Fruit fly (Drosophila melanogaster) whole organism, embryonic: ENCODE results near the gene CG44405.

Experiments used
- Abd-B ChIP-seq: fragments of 200-800 bp; sonication (Bioruptor generic); optimal IDR thresholded peaks from 2 replicates; lab custom pipeline; 2018; ENCODE audit warnings: missing biosample characterization, mild to moderate bottlenecking, missing genetic modification characterization, moderate library complexity
- CG11696 ChIP-seq: fragments of 200-800 bp; sonication (Bioruptor generic); IDR thresholded peaks from 2 replicates; pipeline ENCODE4 v1.3.6; 2022; ENCODE audit warnings: missing biosample characterization, missing genetic modification characterization
- CG12071 ChIP-seq: fragments of 200-800 bp; sonication (Bioruptor generic); optimal IDR thresholded peaks from 3 replicates; lab custom pipeline; 2018; ENCODE audit warnings: missing biosample characterization, mild to moderate bottlenecking, missing genetic modification characterization
- CG12104 ChIP-seq: fragments of 200-800 bp; sonication (Bioruptor generic); optimal IDR thresholded peaks from 3 replicates; lab custom pipeline; 2016; ENCODE audit warnings: missing biosample characterization, missing genetic modification characterization
- CG12299 ChIP-seq: fragments of 200-800 bp; sonication (Bioruptor generic); optimal IDR thresholded peaks from 2 replicates; lab custom pipeline; 2018; ENCODE audit warnings: missing biosample characterization, mild to moderate bottlenecking, missing genetic modification characterization
- CG30403 ChIP-seq: fragments of 200-800 bp; sonication (Bioruptor generic); optimal IDR thresholded peaks from 3 replicates; lab custom pipeline; 2016; ENCODE audit warnings: missing biosample characterization, missing genetic modification characterization
- CG3163 ChIP-seq: fragments of 200-800 bp; sonication (Bioruptor generic); optimal IDR thresholded peaks from 3 replicates; lab custom pipeline; 2016; ENCODE audit warnings: missing biosample characterization, missing genetic modification characterization
- CG34422 ChIP-seq: fragments of 200-800 bp; sonication (Bioruptor generic); IDR thresholded peaks from 3 replicates; pipeline ENCODE4 v1.3.6; 2022; ENCODE audit warnings: missing biosample characterization, missing genetic modification characterization
- CG4328 ChIP-seq: fragments of 200-800 bp; sonication (Bioruptor generic); optimal IDR thresholded peaks from 3 replicates; lab custom pipeline; 2017; ENCODE audit warnings: missing biosample characterization, missing genetic modification reagents, missing genetic modification characterization
- CG4820 ChIP-seq: fragments of 200-800 bp; sonication (Bioruptor generic); optimal IDR thresholded peaks from 3 replicates; lab custom pipeline; 2016; ENCODE audit warnings: missing biosample characterization, missing genetic modification characterization
- CG4854 ChIP-seq: fragments of 200-800 bp; sonication (Bioruptor generic); optimal IDR thresholded peaks from 2 replicates; lab custom pipeline; 2016; ENCODE audit warnings: missing biosample characterization, missing genetic modification characterization, inconsistent platforms
- CG6175 ChIP-seq: fragments of 200-800 bp; sonication (Bioruptor generic); IDR thresholded peaks from 3 replicates; pipeline ENCODE4 v1.3.6; 2022; ENCODE audit warnings: missing biosample characterization, missing genetic modification characterization
- CG6272 ChIP-seq: fragments of 200-800 bp; sonication (Bioruptor generic); IDR thresholded peaks from 2 replicates; pipeline ENCODE4 v1.3.6; 2022; ENCODE audit warnings: missing biosample characterization, missing genetic modification characterization
- CG6683 ChIP-seq: fragments of 200-800 bp; sonication (Bioruptor generic); optimal IDR thresholded peaks from 2 replicates; lab custom pipeline; 2017; ENCODE audit warnings: missing biosample characterization, mild to moderate bottlenecking, missing genetic modification characterization, missing genetic modification reagents
- CG6689 ChIP-seq: fragments of 200-800 bp; sonication (Bioruptor generic); IDR thresholded peaks from 2 replicates; pipeline ENCODE4 v1.3.6; 2022; ENCODE audit warnings: missing biosample characterization, missing genetic modification characterization
- CG7556 ChIP-seq: fragments of 200-800 bp; sonication (Bioruptor generic); optimal IDR thresholded peaks from 2 replicates; lab custom pipeline; 2017; ENCODE audit warnings: missing biosample characterization, mild to moderate bottlenecking, missing genetic modification characterization
- CG7963 ChIP-seq: fragments of 200-800 bp; sonication (Bioruptor generic); IDR thresholded peaks from 3 replicates; pipeline ENCODE4 v1.3.6; 2022; ENCODE audit warnings: missing biosample characterization, missing genetic modification characterization; ENCODE audit not compliant: partially characterized antibody
- CG7987 ChIP-seq: fragments of 200-800 bp; sonication (Bioruptor generic); optimal IDR thresholded peaks from 2 replicates; lab custom pipeline; 2018; ENCODE audit warnings: missing biosample characterization, mild to moderate bottlenecking, missing genetic modification characterization, moderate library complexity
- CG9797 ChIP-seq: fragments of 200-800 bp; sonication (Bioruptor generic); optimal IDR thresholded peaks from 3 replicates; lab custom pipeline; 2018; ENCODE audit warnings: missing biosample characterization, mild to moderate bottlenecking, missing genetic modification characterization
- CHES-1-like ChIP-seq: fragments of 200-800 bp; sonication (Bioruptor generic); optimal IDR thresholded peaks from 2 replicates; lab custom pipeline; 2016; ENCODE audit warnings: missing biosample characterization, missing genetic modification characterization
- Dip2 ChIP-seq: fragments of 200-800 bp; sonication (Bioruptor generic); IDR thresholded peaks from 2 replicates; pipeline ENCODE4 v1.3.6; 2022; ENCODE audit warnings: missing biosample characterization, missing genetic modification characterization
- Dref ChIP-seq: fragments of 200-800 bp; sonication (Bioruptor generic); IDR thresholded peaks from 2 replicates; pipeline ENCODE4 v1.3.6; 2022; ENCODE audit warnings: missing biosample characterization, missing genetic modification characterization
- E2f1 ChIP-seq: fragments of 200-800 bp; sonication (Bioruptor generic); IDR thresholded peaks from 2 replicates; pipeline ENCODE4 v1.3.6; 2022; ENCODE audit warnings: missing biosample characterization, missing genetic modification characterization
- Eip74EF ChIP-seq, 2 experiments: fragments of 200-800 bp in 1 of 2; fragments of >200 bp in 1 of 2; sonication (Bioruptor generic) in 1 of 2; optimal IDR thresholded peaks; 2 replicates each; lab custom pipeline; 2017 to 2019; ENCODE audit warnings: missing biosample characterization in 2 of 2, missing genetic modification characterization in 2 of 2, mild to moderate bottlenecking in 1 of 2, moderate library complexity in 1 of 2
- Ets65A ChIP-seq: fragments of 200-800 bp; sonication (Bioruptor generic); peaks from one replicate; lab custom pipeline; 2016; ENCODE audit warnings: missing biosample characterization, missing genetic modification characterization
- NC2β ChIP-seq: fragments of 200-800 bp; sonication (Bioruptor generic); optimal IDR thresholded peaks from 2 replicates; lab custom pipeline; 2016; ENCODE audit warnings: missing biosample characterization, missing genetic modification characterization
- NfI ChIP-seq: fragments of 200-800 bp; sonication (Bioruptor generic); optimal IDR thresholded peaks from 3 replicates; lab custom pipeline; 2018; ENCODE audit warnings: missing biosample characterization, mild to moderate bottlenecking, missing genetic modification characterization, moderate library complexity
- Oaz ChIP-seq: fragments of 200-800 bp; sonication (Bioruptor generic); IDR thresholded peaks from 2 replicates; pipeline ENCODE4 v1.3.6; 2022; ENCODE audit warnings: missing biosample characterization, missing genetic modification characterization
- Optix ChIP-seq: fragments of 200-800 bp; sonication (Bioruptor generic); IDR thresholded peaks from 3 replicates; pipeline ENCODE4 v1.3.6; 2022; ENCODE audit warnings: missing biosample characterization, missing genetic modification characterization
- Spps ChIP-seq: fragments of 200-800 bp; sonication (Bioruptor generic); optimal IDR thresholded peaks from 2 replicates; lab custom pipeline; 2018; ENCODE audit warnings: missing biosample characterization, mild to moderate bottlenecking, missing genetic modification characterization
- Stat92E ChIP-seq, 3 experiments: fragments of >200 bp in 2 of 3; fragments of 200-800 bp in 1 of 3; sonication (Bioruptor generic) in 1 of 3; optimal IDR thresholded peaks; 2 replicates each; lab custom pipeline; 2017 to 2019; ENCODE audit warnings: missing biosample characterization in 3 of 3, missing genetic modification characterization in 3 of 3, mild to moderate bottlenecking in 1 of 3, moderate library complexity in 1 of 3
- Tbp ChIP-seq: fragments of >200 bp; optimal IDR thresholded peaks from 2 replicates; lab custom pipeline; 2018; ENCODE audit warnings: missing biosample characterization, missing genetic modification characterization
- bigmax ChIP-seq: fragments of 200-800 bp; sonication (Bioruptor generic); optimal IDR thresholded peaks from 2 replicates; lab custom pipeline; 2018; ENCODE audit warnings: missing biosample characterization, mild to moderate bottlenecking, missing genetic modification characterization
- fru ChIP-seq: fragments of >200 bp; optimal IDR thresholded peaks from 2 replicates; lab custom pipeline; 2017
- gcm ChIP-seq: fragments of 200-800 bp; sonication (Bioruptor generic); optimal IDR thresholded peaks from 2 replicates; lab custom pipeline; 2019; ENCODE audit warnings: missing biosample characterization, mild to moderate bottlenecking, missing genetic modification characterization, moderate library complexity
- ken ChIP-seq: fragments of 200-800 bp; sonication (Bioruptor generic); IDR thresholded peaks from 3 replicates; pipeline ENCODE4 v1.3.6; 2022; ENCODE audit warnings: missing biosample characterization, missing genetic modification characterization
- kni ChIP-seq: fragments of 200-800 bp; sonication (Bioruptor generic); optimal IDR thresholded peaks from 3 replicates; lab custom pipeline; 2017; ENCODE audit warnings: mild to moderate bottlenecking, missing biosample characterization, missing genetic modification reagents, missing genetic modification characterization
- lab ChIP-seq: fragments of 200-800 bp; sonication (Bioruptor generic); optimal IDR thresholded peaks from 3 replicates; lab custom pipeline; 2017; ENCODE audit warnings: missing biosample characterization, missing genetic modification characterization, mild to moderate bottlenecking, moderate library complexity, missing genetic modification reagents
- nau ChIP-seq: fragments of 200-800 bp; sonication (Bioruptor generic); optimal IDR thresholded peaks from 3 replicates; lab custom pipeline; 2017; ENCODE audit warnings: missing biosample characterization, mild to moderate bottlenecking, missing genetic modification characterization, missing genetic modification reagents
- nmo ChIP-seq: fragments of 200-800 bp; sonication (Bioruptor generic); optimal IDR thresholded peaks from 2 replicates; lab custom pipeline; 2018; ENCODE audit warnings: missing biosample characterization, mild to moderate bottlenecking, missing genetic modification characterization, moderate library complexity
- pnt ChIP-seq: fragments of 200-800 bp; sonication (Bioruptor generic); optimal IDR thresholded peaks from 3 replicates; lab custom pipeline; 2016; ENCODE audit warnings: missing biosample characterization, missing genetic modification characterization
- ranshi ChIP-seq: fragments of 200-800 bp; sonication (Bioruptor generic); IDR thresholded peaks from 2 replicates; pipeline ENCODE4 v1.3.6; 2022; ENCODE audit warnings: missing biosample characterization, missing genetic modification characterization
- scrt ChIP-seq: fragments of 200-800 bp; sonication (Bioruptor generic); optimal IDR thresholded peaks from 2 replicates; lab custom pipeline; 2018; ENCODE audit warnings: missing biosample characterization, mild to moderate bottlenecking, missing genetic modification characterization, moderate library complexity
- shn ChIP-seq: fragments of 200-800 bp; sonication (Bioruptor generic); optimal IDR thresholded peaks from 3 replicates; lab custom pipeline; 2016; ENCODE audit warnings: missing biosample characterization, missing genetic modification characterization
- tll ChIP-seq, 2 experiments: fragments of 200-800 bp in 1 of 2; fragments of >200 bp in 1 of 2; sonication (Bioruptor generic) in 1 of 2; optimal IDR thresholded peaks; 2 replicates each; lab custom pipeline; 2017 to 2019; ENCODE audit warnings: missing biosample characterization in 2 of 2, missing genetic modification characterization in 2 of 2, mild to moderate bottlenecking in 1 of 2, moderate library complexity in 1 of 2
- twi ChIP-seq: fragments of 200-800 bp; optimal IDR thresholded peaks from 2 replicates; lab custom pipeline; 2019; ENCODE audit warnings: missing biosample characterization, mild to moderate bottlenecking, missing genetic modification characterization, moderate library complexity
- tx ChIP-seq: fragments of 200-800 bp; sonication (Bioruptor generic); optimal IDR thresholded peaks from 2 replicates; lab custom pipeline; 2016; ENCODE audit warnings: missing biosample characterization, missing genetic modification characterization
- vnd ChIP-seq: fragments of 200-800 bp; sonication (Bioruptor generic); IDR thresholded peaks from 3 replicates; pipeline ENCODE4 v1.3.6; 2022; ENCODE audit warnings: missing biosample characterization, missing genetic modification characterization; ENCODE audit not compliant: partially characterized antibody
- zf30C ChIP-seq: fragments of 200-800 bp; sonication (Bioruptor generic); optimal IDR thresholded peaks from 3 replicates; lab custom pipeline; 2018; ENCODE audit warnings: missing biosample characterization, mild to moderate bottlenecking, missing genetic modification characterization

CG44405 gene

DNA sequence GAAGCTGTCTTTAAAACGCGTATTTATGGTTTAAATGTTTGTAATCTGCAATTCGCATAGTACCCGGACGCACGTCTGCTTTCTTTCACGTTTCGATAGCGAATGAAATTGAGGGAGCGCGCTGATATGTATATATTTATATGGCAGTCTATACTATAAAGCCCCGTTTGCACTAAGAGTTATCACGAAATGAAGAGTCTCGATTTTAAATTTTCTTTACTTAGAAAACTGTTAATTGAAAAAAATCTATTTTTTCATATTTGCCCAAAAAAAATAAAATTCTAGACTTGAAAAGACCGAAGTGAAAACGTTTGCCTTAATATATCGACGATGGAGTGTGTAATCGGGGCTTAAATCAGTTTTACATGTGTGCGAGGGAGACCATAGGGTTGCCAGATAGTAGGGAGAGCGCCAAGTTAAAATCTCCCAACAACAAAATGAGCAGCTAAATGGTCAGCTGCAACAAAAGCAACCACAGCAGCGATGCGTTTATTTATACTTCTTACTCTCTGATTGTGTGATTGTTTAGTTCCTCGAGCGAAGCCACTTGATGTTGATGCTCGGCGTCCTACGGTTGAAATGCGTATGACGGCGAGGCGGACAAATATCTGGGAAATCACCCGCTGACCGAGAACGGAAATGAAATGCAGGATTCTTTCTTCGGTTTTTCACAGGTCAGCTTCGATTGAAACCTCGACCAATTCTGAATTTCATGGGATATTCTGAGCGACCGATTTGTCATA lies 16.4 kb downstream of the CG44405 start, which contains the start of gene cact (continued):
- TF ChIP-seq CG12071 (peak; percentile 68), vnd (GFP tag; lab: Robert Waterston, UW) (peak; percentile 51; the same call in 2 of the 3 replicates), zf30C (GFP tag; lab: Kevin White, UChicago) (no peak), CHES-1-like (GFP tag; lab: Kevin White, UChicago) (peak; percentile 96), CG7987 (GFP tag; lab: Kevin White, UChicago) (peak; percentile 62), Dip2 (GFP tag; lab: Robert Waterston, UW) (no peak), CG4820 (GFP tag; lab: Kevin White, UChicago) (peak; percentile 89), E2f1 (GFP tag; lab: Robert Waterston, UW) (peak; percentile 89), CG4854 (GFP tag; lab: Kevin White, UChicago) (peak; percentile 85), CG30403 (GFP tag; lab: Kevin White, UChicago) (peak; percentile 97), CG4328 (peak; percentile 86), kni (peak; percentile 45), tx (GFP tag; lab: Kevin White, UChicago) (peak; percentile 95), CG6175 (GFP tag; lab: Robert Waterston, UW) (peak; percentile 78; the same call in 1 of the 3 replicates), scrt (GFP tag; lab: Kevin White, UChicago) (peak; percentile 82), nmo (peak; percentile 94), CG7556 (peak; percentile 91), twi (tag; lab: Kevin White, UChicago) (peak; percentile 89), bigmax (GFP tag; lab: Kevin White, UChicago) (peak; percentile 4), gcm (GFP tag; lab: Kevin White, UChicago) (peak; percentile 89), pnt (peak; percentile 93), Stat92E (GFP tag; optimal IDR thresholded peaks at IDR 0.05; lab: Kevin White, UChicago) (peak in 1 of 3 experiments; percentile 75), CG6272 (GFP tag; lab: Robert Waterston, UW) (peak; percentile 88), Spps (tag; lab: Kevin White, UChicago) (peak; percentile 92), Dref (no peak), ranshi (peak; percentile 92), CG7963 (no peak), Optix (GFP tag; lab: Robert Waterston, UW) (peak; percentile 83; the same call in 2 of the 3 replicates), tll (GFP tag; optimal IDR thresholded peaks at IDR 0.05; lab: Kevin White, UChicago) (peak; percentile 6 to 74), CG6689 (GFP tag; lab: Robert Waterston, UW) (peak; percentile 89), Abd-B (peak; percentile 91), nau (GFP tag; lab: Kevin White, UChicago) (peak; percentile 83), CG6683 (peak; percentile 79), shn (peak; percentile 91), fru (no peak), Eip74EF (GFP tag; optimal IDR thresholded peaks at IDR 0.05; lab: Kevin White, UChicago) (peak in 1 of 2 experiments; percentile 80), NC2β (GFP tag; lab: Kevin White, UChicago) (peak; percentile 95), Oaz (GFP tag; lab: Robert Waterston, UW) (peak; percentile 71), CG34422 (peak; percentile 93), NfI (GFP tag; lab: Kevin White, UChicago) (peak; percentile 92), CG9797 (peak; percentile 67), CG12104 (GFP tag; lab: Kevin White, UChicago) (peak; percentile 91), CG12299 (tag; lab: Kevin White, UChicago) (peak; percentile 89), Tbp (GFP tag; lab: Kevin White, UChicago) (no peak), ken (GFP tag; lab: Robert Waterston, UW) (peak; percentile 88), lab (peak; percentile 95), Ets65A (GFP tag; lab: Kevin White, UChicago) (peak; percentile 99), CG11696 (GFP tag; lab: Robert Waterston, UW) (peak; percentile 73), CG3163 (GFP tag; lab: Kevin White, UChicago) (peak; percentile 80)
